Worm (Caenorhabditis elegans) whole organism, L4 larva: ENCODE measurements around the gene lgg-2.

Source experiments
- F26F4.8 ChIP-seq: fragments of 200-800 bp; sonication (Bioruptor generic); conservative IDR thresholded peaks from 2 replicates; pipeline ENCODE4 v1.3.6; 2022; ENCODE audit warnings: missing genetic modification characterization, missing compliant biosample characterization
- F37D6.2 ChIP-seq: sonication (generic microtip); optimal IDR thresholded peaks from 2 replicates; lab custom pipeline; 2016; ENCODE audit warnings: mild to moderate bottlenecking, missing genetic modification characterization, missing compliant biosample characterization
- T20F7.1 ChIP-seq: fragments of 200-800 bp; sonication (Bioruptor generic); optimal IDR thresholded peaks from 2 replicates; lab custom pipeline; 2018; ENCODE audit warnings: mild to moderate bottlenecking, missing genetic modification characterization, missing compliant biosample characterization
- T26A8.4 ChIP-seq: fragments of 200-800 bp; sonication (Bioruptor generic); IDR thresholded peaks from 2 replicates; pipeline ENCODE4 v1.3.6; 2022; ENCODE audit warnings: missing genetic modification characterization, missing compliant biosample characterization
- ZK546.5 ChIP-seq, 2 experiments: sonication (generic microtip); optimal IDR thresholded peaks; 2 replicates each; lab custom pipeline; 2017; ENCODE audit warnings: missing biosample characterization in 2 of 2, missing genetic modification characterization in 2 of 2
- aha-1 ChIP-seq: fragments of 150-350 bp; peaks from one replicate; lab custom pipeline; 2014; ENCODE audit warnings: missing biosample characterization, missing genetic modification characterization
- aly-2 ChIP-seq: sonication (generic microtip); optimal IDR thresholded peaks from 2 replicates; lab custom pipeline; 2018; ENCODE audit warnings: missing biosample characterization, missing genetic modification characterization
- ceh-20 ChIP-seq: fragments of 200-800 bp; sonication (Bioruptor generic); IDR thresholded peaks from 2 replicates; pipeline ENCODE4 v1.3.6; 2022; ENCODE audit warnings: missing genetic modification reagents, missing genetic modification characterization, missing compliant biosample characterization
- ceh-28 ChIP-seq: fragments of 150-350 bp; optimal IDR thresholded peaks from 2 replicates; lab custom pipeline; 2014; ENCODE audit warnings: missing biosample characterization, missing genetic modification reagents, missing genetic modification characterization
- ceh-32 ChIP-seq: sonication (generic microtip); optimal IDR thresholded peaks from 2 replicates; lab custom pipeline; 2016; ENCODE audit warnings: mild to moderate bottlenecking, missing genetic modification characterization, missing compliant biosample characterization; ENCODE audit not compliant: poor library complexity
- cey-2 ChIP-seq: sonication (generic microtip); optimal IDR thresholded peaks from 3 replicates; lab custom pipeline; 2017; ENCODE audit warnings: missing genetic modification characterization, mild to moderate bottlenecking, missing compliant biosample characterization, antibody characterized with exemption, borderline replicate concordance; ENCODE audit not compliant: insufficient read depth
- ctbp-1 ChIP-seq: fragments of 200-800 bp; sonication (Bioruptor generic); IDR thresholded peaks from 2 replicates; pipeline ENCODE4 v1.3.6; 2022; ENCODE audit warnings: missing genetic modification reagents, missing genetic modification characterization, missing compliant biosample characterization
- daf-16 ChIP-seq, 3 experiments: sonication (generic microtip); optimal IDR thresholded peaks; 2 replicates each; lab custom pipeline; 2016 to 2017; ENCODE audit warnings: missing genetic modification characterization in 3 of 3, missing genetic modification reagents in 3 of 3, mild to moderate bottlenecking in 2 of 3, missing compliant biosample characterization in 2 of 3, missing biosample characterization in 1 of 3, moderate library complexity in 1 of 3
- daf-19 ChIP-seq: fragments of 200-800 bp; sonication (Bioruptor generic); conservative IDR thresholded peaks from 2 replicates; pipeline ENCODE4 v1.3.6; 2022; ENCODE audit warnings: missing genetic modification characterization, missing compliant biosample characterization
- daf-8 ChIP-seq: fragments of 200-800 bp; sonication (Bioruptor generic); IDR thresholded peaks from 2 replicates; pipeline ENCODE4 v1.3.6; 2022; ENCODE audit warnings: missing genetic modification characterization, missing compliant biosample characterization
- duxl-1 ChIP-seq: sonication (generic microtip); optimal IDR thresholded peaks from 2 replicates; lab custom pipeline; 2016; ENCODE audit warnings: mild to moderate bottlenecking, missing genetic modification characterization, moderate library complexity, missing compliant biosample characterization; ENCODE audit not compliant: poor library complexity
- dve-1 ChIP-seq: sonication (generic microtip); optimal IDR thresholded peaks from 2 replicates; lab custom pipeline; 2017; ENCODE audit warnings: antibody characterized with exemption, mild to moderate bottlenecking, missing genetic modification characterization, missing compliant biosample characterization; ENCODE audit not compliant: insufficient read depth
- egl-43 ChIP-seq: fragments of 200-800 bp; sonication (Bioruptor generic); IDR thresholded peaks from 2 replicates; pipeline ENCODE4 v1.3.6; 2022; ENCODE audit warnings: missing genetic modification reagents, missing genetic modification characterization, missing compliant biosample characterization
- fos-1 ChIP-seq: fragments of 150-350 bp; optimal IDR thresholded peaks from 2 replicates; lab custom pipeline; 2014; ENCODE audit warnings: missing biosample characterization, missing genetic modification characterization
- hlh-30 ChIP-seq: sonication (generic microtip); optimal IDR thresholded peaks from 2 replicates; lab custom pipeline; 2017; ENCODE audit warnings: antibody characterized with exemption, mild to moderate bottlenecking, missing genetic modification characterization, missing compliant biosample characterization; ENCODE audit not compliant: insufficient read depth
- hmg-1.1 ChIP-seq: fragments of 200-800 bp; sonication (Bioruptor generic); IDR thresholded peaks from 2 replicates; pipeline ENCODE4 v1.3.6; 2022; ENCODE audit warnings: missing genetic modification reagents, missing genetic modification characterization, missing compliant biosample characterization
- lin-13 ChIP-seq: fragments of 150-350 bp; optimal IDR thresholded peaks from 2 replicates; lab custom pipeline; 2014; ENCODE audit warnings: missing biosample characterization, missing genetic modification reagents, missing genetic modification characterization
- lin-38 ChIP-seq: fragments of 200-800 bp; sonication (Bioruptor generic); IDR thresholded peaks from 2 replicates; pipeline ENCODE4 v1.3.6; 2022; ENCODE audit warnings: missing genetic modification reagents, missing genetic modification characterization, missing compliant biosample characterization
- lin-39 ChIP-seq: fragments of 150-350 bp; optimal IDR thresholded peaks from 2 replicates; lab custom pipeline; 2014; ENCODE audit warnings: missing biosample characterization, missing genetic modification reagents, missing genetic modification characterization
- lir-3 ChIP-seq: sonication (generic microtip); optimal IDR thresholded peaks from 2 replicates; lab custom pipeline; 2016; ENCODE audit warnings: mild to moderate bottlenecking, missing genetic modification characterization, missing compliant biosample characterization
- lsy-2 ChIP-seq, 2 experiments: fragments of 150-350 bp in 1 of 2; sonication (generic microtip) in 1 of 2; optimal IDR thresholded peaks; 2 replicates each; lab custom pipeline; 2014 to 2017; ENCODE audit warnings: missing biosample characterization in 2 of 2, missing genetic modification characterization in 2 of 2
- madf-9 ChIP-seq: fragments of 200-800 bp; sonication (Bioruptor generic); conservative IDR thresholded peaks from 2 replicates; pipeline ENCODE4 v1.3.6; 2022; ENCODE audit warnings: missing genetic modification reagents, missing genetic modification characterization, missing compliant biosample characterization
- mep-1 ChIP-seq: fragments of 150-350 bp; sonication (generic microtip); optimal IDR thresholded peaks from 3 replicates; lab custom pipeline; 2014; ENCODE audit warnings: missing biosample characterization, missing genetic modification characterization
- mes-2 ChIP-seq: sonication (generic microtip); optimal IDR thresholded peaks from 2 replicates; lab custom pipeline; 2016; ENCODE audit warnings: missing genotype, mild to moderate bottlenecking, missing genetic modification characterization, missing compliant biosample characterization; ENCODE audit not compliant: poor library complexity, severe bottlenecking
- mxl-2 ChIP-seq: fragments of 200-800 bp; sonication (Bioruptor generic); conservative IDR thresholded peaks from 2 replicates; pipeline ENCODE4 v1.3.6; 2022; ENCODE audit warnings: missing genetic modification reagents, missing genetic modification characterization, missing compliant biosample characterization
- nhr-11 ChIP-seq: fragments of 150-350 bp; optimal IDR thresholded peaks from 2 replicates; lab custom pipeline; 2014; ENCODE audit warnings: missing biosample characterization, missing genetic modification characterization
- nhr-237 ChIP-seq: sonication (generic microtip); optimal IDR thresholded peaks from 2 replicates; lab custom pipeline; 2017; ENCODE audit warnings: missing biosample characterization, missing genetic modification characterization
- nhr-41 ChIP-seq: fragments of 200-800 bp; sonication (Bioruptor generic); IDR thresholded peaks from 2 replicates; pipeline ENCODE4 v1.3.6; 2022; ENCODE audit warnings: missing genetic modification reagents, missing genetic modification characterization, missing compliant biosample characterization
- nhr-42 ChIP-seq: fragments of 200-800 bp; sonication (Bioruptor generic); IDR thresholded peaks from 2 replicates; pipeline ENCODE4 v1.3.6; 2022; ENCODE audit warnings: missing genetic modification characterization, missing compliant biosample characterization
- nhr-48 ChIP-seq: sonication (generic microtip); optimal IDR thresholded peaks from 2 replicates; lab custom pipeline; 2016; ENCODE audit warnings: mild to moderate bottlenecking, missing genetic modification characterization, missing compliant biosample characterization
- nhr-76 ChIP-seq: fragments of 150-350 bp; optimal IDR thresholded peaks from 2 replicates; lab custom pipeline; 2014; ENCODE audit warnings: missing biosample characterization, missing genetic modification characterization
- nhr-77 ChIP-seq: fragments of 150-350 bp; optimal IDR thresholded peaks from 2 replicates; lab custom pipeline; 2014; ENCODE audit warnings: missing biosample characterization, missing genetic modification characterization
- pha-4 ChIP-seq, 2 experiments: fragments of 150-350 bp in 1 of 2; fragments of 200-800 bp in 1 of 2; sonication (Bioruptor generic) in 1 of 2; IDR thresholded peaks in 1 of 2; optimal IDR thresholded peaks in 1 of 2; 2 replicates each; pipeline versions ENCODE4 v1.3.6 to Lab custom; 2014 to 2022; ENCODE audit warnings: missing genetic modification characterization in 2 of 2, missing genetic modification reagents in 2 of 2, missing biosample characterization in 1 of 2, missing compliant biosample characterization in 1 of 2
- php-3 ChIP-seq: fragments of 200-800 bp; sonication (Bioruptor generic); IDR thresholded peaks from 2 replicates; pipeline ENCODE4 v1.3.6; 2022; ENCODE audit warnings: missing genetic modification reagents, missing genetic modification characterization, missing compliant biosample characterization
- pqm-1 ChIP-seq: sonication (generic microtip); optimal IDR thresholded peaks from 2 replicates; lab custom pipeline; 2017; ENCODE audit warnings: missing biosample characterization, missing genetic modification characterization
- sdz-12 ChIP-seq: fragments of 200-800 bp; sonication (Bioruptor generic); optimal IDR thresholded peaks from 2 replicates; lab custom pipeline; 2018; ENCODE audit warnings: mild to moderate bottlenecking, missing genetic modification characterization, missing compliant biosample characterization
- set-16 ChIP-seq: fragments of 200-800 bp; sonication (Bioruptor generic); IDR thresholded peaks from 2 replicates; pipeline ENCODE4 v1.3.6; 2022; ENCODE audit warnings: missing genetic modification reagents, missing genetic modification characterization, missing compliant biosample characterization
- unc-130 ChIP-seq: sonication (generic microtip); optimal IDR thresholded peaks from 2 replicates; lab custom pipeline; 2016; ENCODE audit warnings: missing genetic modification reagents, missing genetic modification characterization, missing compliant biosample characterization
- unc-62 ChIP-seq, 3 experiments: fragments of 150-350 bp in 1 of 3; sonication (generic microtip); optimal IDR thresholded peaks in 2 of 3; peaks in 1 of 3; 1 replicate in 1 of 3; 2 replicates in 2 of 3; lab custom pipeline; 2014 to 2017; ENCODE audit warnings: missing biosample characterization in 3 of 3, missing genetic modification characterization in 3 of 3, missing genetic modification reagents in 3 of 3, missing genotype in 1 of 3
- vab-7 ChIP-seq: fragments of 200-800 bp; sonication (Bioruptor generic); IDR thresholded peaks from 2 replicates; pipeline ENCODE4 v1.3.6; 2022; ENCODE audit warnings: missing genetic modification reagents, missing genetic modification characterization, missing compliant biosample characterization
- zfp-2 ChIP-seq: sonication (generic microtip); optimal IDR thresholded peaks from 2 replicates; lab custom pipeline; 2016; ENCODE audit warnings: mild to moderate bottlenecking, missing genetic modification characterization, missing compliant biosample characterization
- zfp-3 ChIP-seq: fragments of 200-800 bp; sonication (Bioruptor generic); conservative IDR thresholded peaks from 2 replicates; pipeline ENCODE4 v1.3.6; 2022; ENCODE audit warnings: missing genetic modification reagents, missing genetic modification characterization, missing compliant biosample characterization
- ztf-11 ChIP-seq: fragments of 150-350 bp; optimal IDR thresholded peaks from 2 replicates; lab custom pipeline; 2014; ENCODE audit warnings: missing biosample characterization, missing genetic modification characterization
- ztf-7 ChIP-seq: fragments of 150-350 bp; optimal IDR thresholded peaks from 2 replicates; lab custom pipeline; 2014; ENCODE audit warnings: missing biosample characterization, missing genetic modification characterization

The lgg-2 gene

ce11 chrIV:10933062-10933552 is 2.6 kb downstream of the lgg-2 start, which contains the start of the genes dnc-1 and lsm-7 (continued):
- TF ChIP-seq nhr-42 (GFP tag; lab: Robert Waterston, UW), result no peak
- TF ChIP-seq cey-2 (tag; lab: Kevin White, UChicago), result no peak
- no peak for TF ChIP-seq duxl-1 (tag; lab: Kevin White, UChicago)
- TF ChIP-seq hmg-1.1 (GFP tag; lab: Robert Waterston, UW), result peak; percentile 72
- TF ChIP-seq aha-1 (tag; lab: Kevin White, UChicago), result no peak
- TF ChIP-seq madf-9 (GFP tag; lab: Robert Waterston, UW), result peak; percentile 61
- TF ChIP-seq ztf-11 (tag; lab: Kevin White, UChicago), result no peak
- no peak for TF ChIP-seq mxl-2
- TF ChIP-seq daf-19, result no peak
- no peak for TF ChIP-seq unc-62 (GFP tag; optimal IDR thresholded peaks at IDR 0.05 in 1 of 2; lab: Kevin White, UChicago)
- no peak for TF ChIP-seq unc-62 (tag; optimal IDR thresholded peaks at IDR 0.05; lab: Kevin White, UChicago)
- no peak for TF ChIP-seq pqm-1
- no peak for TF ChIP-seq nhr-41 (GFP tag; lab: Robert Waterston, UW)
- TF ChIP-seq unc-130, result peak; percentile 6
- peak; percentile 74 for TF ChIP-seq lin-38
- TF ChIP-seq mes-2 (tag; lab: Kevin White, UChicago), result peak; percentile 80
- peak; percentile 5 for TF ChIP-seq ztf-7 (tag; lab: Kevin White, UChicago)
- TF ChIP-seq zfp-2 (tag; lab: Kevin White, UChicago), result no peak
- no peak for TF ChIP-seq aly-2 (tag; lab: Kevin White, UChicago)
- no peak for TF ChIP-seq F26F4.8
- TF ChIP-seq ceh-28 (tag; lab: Kevin White, UChicago), result no peak
- TF ChIP-seq nhr-237 (tag; lab: Kevin White, UChicago), result no peak
- TF ChIP-seq lin-13, result peak; percentile 57
- no peak for TF ChIP-seq ZK546.5 (tag; optimal IDR thresholded peaks at IDR 0.05; lab: Kevin White, UChicago)
- TF ChIP-seq hlh-30 (tag; lab: Kevin White, UChicago), result peak; percentile 75
- no peak for TF ChIP-seq sdz-12
- TF ChIP-seq ceh-32, result no peak
- TF ChIP-seq daf-8 (GFP tag; lab: Robert Waterston, UW), result no peak
- TF ChIP-seq lir-3 (tag; lab: Kevin White, UChicago), result no peak
- no peak for TF ChIP-seq fos-1
- peak; percentile 81 for TF ChIP-seq zfp-3
- no peak for TF ChIP-seq daf-16 (GFP tag; optimal IDR thresholded peaks at IDR 0.05; lab: Kevin White, UChicago)
- peak; percentile 82 for TF ChIP-seq daf-16 (tag; optimal IDR thresholded peaks at IDR 0.05; lab: Kevin White, UChicago)
- no peak for TF ChIP-seq nhr-76 (tag; lab: Kevin White, UChicago)
- peak; percentile 41 for TF ChIP-seq nhr-11 (tag; lab: Kevin White, UChicago)
- peak; percentile 39 for TF ChIP-seq T26A8.4 (GFP tag; lab: Robert Waterston, UW)
- peak; percentile 88 for TF ChIP-seq mep-1 (tag; lab: Kevin White, UChicago)
- TF ChIP-seq F37D6.2, result peak; percentile 5
- TF ChIP-seq T20F7.1 (GFP tag; lab: Kevin White, UChicago), result peak; percentile 66
- TF ChIP-seq ceh-20 (GFP tag; lab: Robert Waterston, UW), result peak; percentile 65
- no peak for TF ChIP-seq nhr-48 (tag; lab: Kevin White, UChicago)
- TF ChIP-seq dve-1 (tag; lab: Kevin White, UChicago), result peak; percentile 79
- TF ChIP-seq php-3, result no peak
- peak in 1 of 2 experiments; percentile 91 for TF ChIP-seq lsy-2 (tag; optimal IDR thresholded peaks at IDR 0.05; lab: Kevin White, UChicago)
- peak; percentile 70 for TF ChIP-seq nhr-77
- TF ChIP-seq set-16 (GFP tag; lab: Robert Waterston, UW), result no peak
- 0 out of 2 replicates have a peak, but pooled peaks have one; percentile 35 for TF ChIP-seq egl-43 (GFP tag; lab: Robert Waterston, UW)
- no peak for TF ChIP-seq vab-7 (GFP tag; lab: Robert Waterston, UW)
- no peak for TF ChIP-seq lin-39
- peak; percentile 65; the same call in 1 of the 2 replicates for TF ChIP-seq ctbp-1
- no peak; the same call in 1 of the 2 replicates for TF ChIP-seq pha-4 (GFP tag; IDR thresholded peaks at IDR 0.05; lab: Robert Waterston, UW)
- peak; percentile 15 for TF ChIP-seq pha-4 (tag; optimal IDR thresholded peaks at IDR 0.05; lab: Kevin White, UChicago)
